2 worm cellular contexts compared by ENCODE assay signal in genomic region chrIII:3921646-3922328, ce11.
A peak's percentile ranks its signal among the peaks of the same experiment; 100 is the strongest.
TF ChIP-seq lines count a peak whose summit lies in the region.

metl-6 (minus strand) TSS chrIII:3921711.
nit-1 (plus strand) TSS chrIII:3922207.

TF ChIP-seq in whole organism, L1 larva, 84 proteins besides CTCF, POLR2A, EP300 and RAD21 (continued from another document):
- TF ChIP-seq efl-1 (optimal IDR thresholded peaks at IDR 0.05; lab: Kevin White, UChicago) (peak in 1 of 2 experiments; percentile 79), efl-1 (GFP tag; optimal IDR thresholded peaks at IDR 0.05 in 1 of 2; lab: Kevin White, UChicago) (peak; percentile 85 to 98)

TF ChIP-seq in whole organism, L3 larva, 47 proteins besides CTCF, POLR2A, EP300 and RAD21 (continued from another document):
- no peak for TF ChIP-seq fkh-2 (tag; optimal IDR thresholded peaks at IDR 0.05; lab: Kevin White, UChicago)
- no peak for TF ChIP-seq fkh-10 (GFP tag; optimal IDR thresholded peaks at IDR 0.05; lab: Kevin White, UChicago)
- no peak for TF ChIP-seq egl-27 (tag; optimal IDR thresholded peaks at IDR 0.05; lab: Kevin White, UChicago)
- peak; percentile 26 for TF ChIP-seq pha-4 (tag; optimal IDR thresholded peaks at IDR 0.05; lab: Kevin White, UChicago)
- no peak for TF ChIP-seq ama-1 (optimal IDR thresholded peaks at IDR 0.05; lab: Kevin White, UChicago)
- no peak for TF ChIP-seq nhr-76 (tag; optimal IDR thresholded peaks at IDR 0.05; lab: Kevin White, UChicago)
- TF ChIP-seq nhr-28 (tag; optimal IDR thresholded peaks at IDR 0.05; lab: Kevin White, UChicago), result no peak
- TF ChIP-seq nhr-43 (tag; optimal IDR thresholded peaks at IDR 0.05; lab: Kevin White, UChicago; ENCODE audit: poor library complexity, severe bottlenecking), result peak; percentile 51
- no peak for TF ChIP-seq unc-62 (GFP tag; optimal IDR thresholded peaks at IDR 0.05; lab: Kevin White, UChicago)
- TF ChIP-seq snpc-4 (tag; optimal IDR thresholded peaks at IDR 0.05; lab: Kevin White, UChicago), result no peak
- TF ChIP-seq nhr-67 (tag; optimal IDR thresholded peaks at IDR 0.05; lab: Kevin White, UChicago), result no peak
- TF ChIP-seq daf-12 (tag; optimal IDR thresholded peaks at IDR 0.05; lab: Kevin White, UChicago), result no peak
- peak; percentile 7 for TF ChIP-seq nfya-1 (tag; optimal IDR thresholded peaks at IDR 0.05; lab: Kevin White, UChicago; ENCODE audit: insufficient read depth)
- TF ChIP-seq nhr-25 (tag; optimal IDR thresholded peaks at IDR 0.05; lab: Kevin White, UChicago), result peak; percentile 13
- no peak for TF ChIP-seq lsy-12 (tag; optimal IDR thresholded peaks at IDR 0.05; lab: Kevin White, UChicago)
- TF ChIP-seq hmg-11 (tag; optimal IDR thresholded peaks at IDR 0.05; lab: Kevin White, UChicago), result no peak
- no peak for TF ChIP-seq ceh-82 (tag; optimal IDR thresholded peaks at IDR 0.05; lab: Kevin White, UChicago)
- TF ChIP-seq lin-15B (tag; optimal IDR thresholded peaks at IDR 0.05; lab: Kevin White, UChicago), result peak; percentile 11
- no peak for TF ChIP-seq nhr-12 (tag; optimal IDR thresholded peaks at IDR 0.05; lab: Kevin White, UChicago)
- no peak for TF ChIP-seq nhr-237 (tag; optimal IDR thresholded peaks at IDR 0.05; lab: Kevin White, UChicago)
- TF ChIP-seq eor-1 (tag; optimal IDR thresholded peaks at IDR 0.05; lab: Kevin White, UChicago), result no peak
- no peak for TF ChIP-seq ZK546.5 (tag; optimal IDR thresholded peaks at IDR 0.05; lab: Kevin White, UChicago)
